Worm (Caenorhabditis elegans) whole organism, midembryonic: ENCODE measurements around the gene tag-131.

Source experiments
- T22C8.4 ChIP-seq: fragments of 200-800 bp; sonication (Bioruptor generic); IDR thresholded peaks from 2 replicates; pipeline ENCODE4 v1.3.6; 2022; ENCODE audit warnings: missing genetic modification characterization, missing compliant biosample characterization
- cog-1 ChIP-seq: sonication (generic microtip); optimal IDR thresholded peaks from 2 replicates; lab custom pipeline; 2016; ENCODE audit warnings: missing genetic modification characterization, missing compliant biosample characterization
- flt-1 ChIP-seq: fragments of 200-800 bp; sonication (Bioruptor generic); IDR thresholded peaks from 2 replicates; pipeline ENCODE4 v1.3.6; 2022; ENCODE audit warnings: missing genetic modification characterization, missing compliant biosample characterization
- klf-2 ChIP-seq: fragments of 200-800 bp; sonication (Bioruptor generic); conservative IDR thresholded peaks from 2 replicates; pipeline ENCODE4 v1.3.6; 2022; ENCODE audit warnings: missing genetic modification reagents, missing genetic modification characterization, missing compliant biosample characterization
- med-1 ChIP-seq: sonication (generic microtip); optimal IDR thresholded peaks from 2 replicates; lab custom pipeline; 2017; ENCODE audit warnings: missing genetic modification characterization, mild to moderate bottlenecking, missing compliant biosample characterization, antibody characterized with exemption, missing genetic modification reagents; ENCODE audit not compliant: insufficient read depth
- ref-1 ChIP-seq: fragments of 200-800 bp; sonication (Bioruptor generic); conservative IDR thresholded peaks from 2 replicates; pipeline ENCODE4 v1.3.6; 2022; ENCODE audit warnings: missing genetic modification reagents, missing genetic modification characterization, missing compliant biosample characterization
- tab-1 ChIP-seq: fragments of 200-800 bp; sonication (Bioruptor generic); IDR thresholded peaks from 2 replicates; pipeline ENCODE4 v1.3.6; 2022; ENCODE audit warnings: missing genetic modification characterization, missing compliant biosample characterization
- ztf-23 ChIP-seq: fragments of 200-800 bp; sonication (Bioruptor generic); IDR thresholded peaks from 2 replicates; pipeline ENCODE4 v1.3.6; 2022; ENCODE audit warnings: missing genetic modification reagents, missing genetic modification characterization, missing compliant biosample characterization
- ztf-29 ChIP-seq: fragments of 200-800 bp; sonication (Bioruptor generic); IDR thresholded peaks from 2 replicates; pipeline ENCODE4 v1.3.6; 2022; ENCODE audit warnings: missing genetic modification reagents, missing genetic modification characterization, missing compliant biosample characterization

DNA sequence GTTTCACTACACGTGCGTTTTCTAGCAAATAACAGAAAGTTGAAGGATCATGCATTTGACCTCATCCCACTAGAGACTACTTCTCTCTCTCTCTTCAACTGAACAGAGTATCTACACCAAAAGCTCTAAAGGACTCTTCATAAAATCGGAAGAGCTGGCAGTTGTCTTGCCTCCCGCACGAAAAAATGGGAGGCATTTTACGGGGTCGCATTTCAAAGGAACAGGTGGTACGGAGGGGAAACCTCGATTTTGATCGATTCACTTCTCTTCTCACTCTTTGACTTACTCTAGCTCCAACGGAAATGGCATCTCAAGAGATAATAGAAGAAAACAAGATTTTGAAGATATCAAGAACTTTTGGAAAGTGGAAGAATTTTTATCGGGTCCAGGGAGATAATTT is 34.3 kb upstream of the tag-131 start:
- TF ChIP-seq ref-1 (GFP tag; lab: Robert Waterston, UW) (no peak), tab-1 (GFP tag; lab: Robert Waterston, UW) (no peak), med-1 (GFP tag; lab: Kevin White, UChicago) (no peak), T22C8.4 (GFP tag; lab: Robert Waterston, UW) (no peak), cog-1 (tag; lab: Kevin White, UChicago) (no peak), flt-1 (GFP tag; lab: Robert Waterston, UW) (no peak), klf-2 (GFP tag; lab: Robert Waterston, UW) (no peak), ztf-23 (GFP tag; lab: Robert Waterston, UW) (no peak), ztf-29 (GFP tag; lab: Robert Waterston, UW) (no peak)
